Worm (Caenorhabditis elegans): ENCODE data around the gene srj-52.

The srj-52 gene

DNA sequence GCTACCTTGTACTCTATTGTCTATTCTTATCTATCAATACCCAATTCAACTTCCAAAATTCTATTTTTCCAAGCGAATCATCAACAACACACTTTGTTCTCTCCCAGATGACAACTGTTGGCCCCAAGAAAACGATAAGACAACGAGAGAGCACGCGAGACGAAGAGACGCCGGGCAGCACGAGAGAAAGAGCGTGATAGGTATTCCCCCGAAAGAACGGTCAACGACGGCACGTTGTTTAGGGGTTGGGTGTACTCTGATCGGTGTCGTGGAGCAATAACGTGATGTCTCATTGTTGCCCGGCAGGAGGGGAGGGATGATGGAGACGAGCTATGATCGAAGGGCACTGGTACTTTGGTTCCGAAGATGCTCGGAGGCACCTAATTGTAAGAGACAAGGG, 35.5 kb upstream of the srj-52 start (continued):
- peak; percentile 73 for TF ChIP-seq duxl-1 (tag; optimal IDR thresholded peaks at IDR 0.05; ENCODE audit: poor library complexity)
- TF ChIP-seq ceh-82 (tag; optimal IDR thresholded peaks at IDR 0.05): no peak
- TF ChIP-seq egl-43 (GFP tag; IDR thresholded peaks at IDR 0.05): peak; percentile 65; the same call in 1 of the 2 replicates
- TF ChIP-seq fos-1 (tag; optimal IDR thresholded peaks at IDR 0.05): peak; percentile 67
- TF ChIP-seq vab-7 (GFP tag; IDR thresholded peaks at IDR 0.05): no peak
- peak; percentile 68 for TF ChIP-seq nhr-42 (GFP tag; IDR thresholded peaks at IDR 0.05)
- TF ChIP-seq php-3 (GFP tag; IDR thresholded peaks at IDR 0.05): peak; percentile 92
- TF ChIP-seq dmd-9 (GFP tag; IDR thresholded peaks at IDR 0.05): no peak
- no peak for TF ChIP-seq daf-12 (tag; optimal IDR thresholded peaks at IDR 0.05)
- TF ChIP-seq Y5F2A.4 (GFP tag; optimal IDR thresholded peaks at IDR 0.05): no peak
- peak; percentile 92 for TF ChIP-seq nhr-48 (tag; optimal IDR thresholded peaks at IDR 0.05)
- TF ChIP-seq ces-1 (GFP tag; optimal IDR thresholded peaks at IDR 0.05): no peak
- TF ChIP-seq nhr-237 (tag; optimal IDR thresholded peaks at IDR 0.05): no peak
- TF ChIP-seq F26F4.8 (GFP tag; conservative IDR thresholded peaks at IDR 0.05): no peak
- TF ChIP-seq nhr-41 (GFP tag; IDR thresholded peaks at IDR 0.05): no peak; the same call in 1 of the 2 replicates
- TF ChIP-seq sdz-12 (GFP tag; optimal IDR thresholded peaks at IDR 0.05): peak; percentile 13
- peak; percentile 70 for TF ChIP-seq pqm-1 (tag; optimal IDR thresholded peaks at IDR 0.05)
- TF ChIP-seq zip-2 (tag; optimal IDR thresholded peaks at IDR 0.05): peak; percentile 37
- no peak for TF ChIP-seq F49E8.2 (tag; optimal IDR thresholded peaks at IDR 0.05; ENCODE audit: borderline replicate concordance)
- TF ChIP-seq nhr-111 (GFP tag; optimal IDR thresholded peaks at IDR 0.05): peak; percentile 12
- no peak for TF ChIP-seq aly-2 (tag; optimal IDR thresholded peaks at IDR 0.05)
- peak; percentile 9 for TF ChIP-seq spr-3 (GFP tag; optimal IDR thresholded peaks at IDR 0.05)
- TF ChIP-seq lin-15B (tag; optimal IDR thresholded peaks at IDR 0.05): no peak
- no peak for TF ChIP-seq skn-1 (tag; optimal IDR thresholded peaks at IDR 0.05)
- TF ChIP-seq F37D6.2 (tag; optimal IDR thresholded peaks at IDR 0.05): no peak
- TF ChIP-seq mxl-3 (GFP tag; optimal IDR thresholded peaks at IDR 0.05): peak; percentile 84
- TF ChIP-seq nhr-28 (tag; optimal IDR thresholded peaks at IDR 0.05): peak; percentile 96
- TF ChIP-seq T26A8.4 (GFP tag; IDR thresholded peaks at IDR 0.05): peak; percentile 89
- TF ChIP-seq arid-1 (GFP tag; conservative IDR thresholded peaks at IDR 0.05): no peak
- peak; percentile 98 to 99 for TF ChIP-seq mdl-1 (tag; optimal IDR thresholded peaks at IDR 0.05)
- no peak for TF ChIP-seq ceh-62 (tag; optimal IDR thresholded peaks at IDR 0.05)
- TF ChIP-seq nhr-10 (tag; optimal IDR thresholded peaks at IDR 0.05): peak; percentile 97
- no peak for TF ChIP-seq attf-4 (tag; optimal IDR thresholded peaks at IDR 0.05)
- peak; percentile 64 for TF ChIP-seq jun-1 (tag; optimal IDR thresholded peaks at IDR 0.05)
- no peak for TF ChIP-seq ztf-11 (tag; optimal IDR thresholded peaks at IDR 0.05)
- peak; percentile 98 for TF ChIP-seq mdt-29 (GFP tag; IDR thresholded peaks at IDR 0.05)
- no peak for TF ChIP-seq dmd-8 (GFP tag; IDR thresholded peaks at IDR 0.05)
- peak; percentile 83 for TF ChIP-seq nhr-77 (tag; optimal IDR thresholded peaks at IDR 0.05)
- peak; percentile 71 for TF ChIP-seq hmg-1.1 (GFP tag; IDR thresholded peaks at IDR 0.05)
- peak; percentile 99 for TF ChIP-seq hlh-11 (tag; optimal IDR thresholded peaks at IDR 0.05)
- TF ChIP-seq unc-130 (GFP tag; optimal IDR thresholded peaks at IDR 0.05): no peak
- TF ChIP-seq ceh-44 (GFP tag; IDR thresholded peaks at IDR 0.05): no peak
- TF ChIP-seq Y48G9A.11 (GFP tag; IDR thresholded peaks at IDR 0.05): no peak
- no peak for TF ChIP-seq D1046.2 (GFP tag; IDR thresholded peaks at IDR 0.05)
- TF ChIP-seq ceh-20 (GFP tag; IDR thresholded peaks at IDR 0.05): peak; percentile 90
- peak; percentile 97 for TF ChIP-seq aha-1 (tag)
- peak; percentile 80 for TF ChIP-seq pha-4 (GFP tag; IDR thresholded peaks at IDR 0.05)
- no peak for TF ChIP-seq pha-4 (tag; optimal IDR thresholded peaks at IDR 0.05)
- peak; percentile 78 for TF ChIP-seq nhr-6 (tag; optimal IDR thresholded peaks at IDR 0.05)
- TF ChIP-seq Y75B8A.6 (GFP tag; IDR thresholded peaks at IDR 0.05): peak; percentile 84; the same call in 1 of the 2 replicates
- peak; percentile 95 to 96 for TF ChIP-seq daf-16 (GFP tag; optimal IDR thresholded peaks at IDR 0.05)
- peak; percentile 99 for TF ChIP-seq daf-16 (tag; optimal IDR thresholded peaks at IDR 0.05)
- TF ChIP-seq madf-5 (GFP tag; IDR thresholded peaks at IDR 0.05): no peak

Data from whole organism, L4 larva.